ENCODE assay signal across 4 worm cellular contexts in the genomic region with DNA sequence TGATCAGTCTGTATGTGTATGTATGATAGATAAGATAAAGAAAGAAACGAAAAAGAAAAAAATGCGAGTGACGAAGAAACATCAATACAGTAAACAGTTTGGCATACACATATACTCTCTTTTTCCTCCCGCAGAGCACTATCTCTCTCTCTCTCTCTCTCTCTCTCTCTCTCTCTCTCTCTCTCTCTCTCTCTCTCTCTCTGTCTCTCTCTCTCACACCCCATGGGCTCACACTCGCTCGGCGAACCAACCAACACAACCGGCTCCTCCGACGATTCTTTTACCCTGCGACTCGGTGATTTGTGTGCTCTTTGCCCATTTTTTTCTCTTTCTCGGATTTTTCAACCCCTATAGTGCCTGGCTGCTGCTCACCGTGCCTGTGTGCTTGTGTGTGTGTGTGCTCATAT.
TF ChIP-seq lines count a peak whose summit lies in the region.

No protein-coding gene starts in this region.

TF ChIP-seq in whole organism, L2 larva, 48 proteins besides CTCF, POLR2A, EP300 and RAD21:
- no peak for TF ChIP-seq nhr-25 (tag; optimal IDR thresholded peaks at IDR 0.05; lab: Kevin White, UChicago)
- no peak for TF ChIP-seq unc-39 (tag; optimal IDR thresholded peaks at IDR 0.05; lab: Kevin White, UChicago)
- TF ChIP-seq ztf-4 (tag; optimal IDR thresholded peaks at IDR 0.05; lab: Kevin White, UChicago), result no peak
- TF ChIP-seq crh-2 (tag; optimal IDR thresholded peaks at IDR 0.05; lab: Kevin White, UChicago), result peak; percentile 3
- peak; percentile 54 for TF ChIP-seq fos-1 (tag; optimal IDR thresholded peaks at IDR 0.05; lab: Kevin White, UChicago)
- no peak for TF ChIP-seq lin-39 (tag; optimal IDR thresholded peaks at IDR 0.05; lab: Kevin White, UChicago)
- TF ChIP-seq egl-27 (tag; optimal IDR thresholded peaks at IDR 0.05; lab: Kevin White, UChicago), result no peak
- no peak for TF ChIP-seq ceh-16 (tag; optimal IDR thresholded peaks at IDR 0.05; lab: Kevin White, UChicago)
- TF ChIP-seq peb-1 (tag; optimal IDR thresholded peaks at IDR 0.05; lab: Kevin White, UChicago), result no peak
- TF ChIP-seq sma-3 (GFP tag; optimal IDR thresholded peaks at IDR 0.05; lab: Kevin White, UChicago), result peak; percentile 4
- TF ChIP-seq nhr-129 (tag; optimal IDR thresholded peaks at IDR 0.05; lab: Kevin White, UChicago), result peak; percentile 56
- TF ChIP-seq ztf-11 (tag; optimal IDR thresholded peaks at IDR 0.05; lab: Kevin White, UChicago), result no peak
- TF ChIP-seq F13H6.1 (tag; optimal IDR thresholded peaks at IDR 0.05; lab: Kevin White, UChicago), result peak; percentile 85
- no peak for TF ChIP-seq elt-1 (tag; optimal IDR thresholded peaks at IDR 0.05; lab: Kevin White, UChicago)
- TF ChIP-seq sma-9 (GFP tag; optimal IDR thresholded peaks at IDR 0.05; lab: Kevin White, UChicago), result peak; percentile 39
- no peak for TF ChIP-seq sma-9 (tag; optimal IDR thresholded peaks at IDR 0.05; lab: Kevin White, UChicago)
- no peak for TF ChIP-seq mdl-1 (tag; optimal IDR thresholded peaks at IDR 0.05; lab: Kevin White, UChicago)
- TF ChIP-seq lsy-2 (tag; optimal IDR thresholded peaks at IDR 0.05; lab: Kevin White, UChicago), result peak in 1 of 2 experiments; percentile 48
- no peak for TF ChIP-seq lin-11 (tag; optimal IDR thresholded peaks at IDR 0.05; lab: Kevin White, UChicago)

TF ChIP-seq in whole organism, L4 larva, 104 proteins besides CTCF, POLR2A, EP300 and RAD21 (continues in another document):
- TF ChIP-seq mxl-2 (GFP tag; conservative IDR thresholded peaks at IDR 0.05; lab: Robert Waterston, UW), result no peak
- no peak for TF ChIP-seq zip-2 (tag; optimal IDR thresholded peaks at IDR 0.05; lab: Kevin White, UChicago)
- TF ChIP-seq lin-29 (GFP tag; IDR thresholded peaks at IDR 0.05; lab: Robert Waterston, UW), result no peak
- TF ChIP-seq madf-9 (GFP tag; conservative IDR thresholded peaks at IDR 0.05; lab: Robert Waterston, UW), result no peak
- TF ChIP-seq dve-1 (tag; optimal IDR thresholded peaks at IDR 0.05; lab: Kevin White, UChicago; ENCODE audit: insufficient read depth), result peak; percentile 76
- TF ChIP-seq lin-39 (tag; optimal IDR thresholded peaks at IDR 0.05; lab: Kevin White, UChicago), result no peak
- TF ChIP-seq aha-1 (tag; lab: Kevin White, UChicago), result peak; percentile 96
- 0 out of 2 replicates have a peak, but pooled peaks have one; percentile 12 for TF ChIP-seq arid-1 (GFP tag; conservative IDR thresholded peaks at IDR 0.05; lab: Robert Waterston, UW)
- TF ChIP-seq nhr-25 (tag; optimal IDR thresholded peaks at IDR 0.05; lab: Kevin White, UChicago; ENCODE audit: borderline replicate concordance, insufficient read depth), result no peak
- peak; percentile 55 for TF ChIP-seq nhr-77 (tag; optimal IDR thresholded peaks at IDR 0.05; lab: Kevin White, UChicago)
- TF ChIP-seq zfp-3 (GFP tag; conservative IDR thresholded peaks at IDR 0.05; lab: Robert Waterston, UW), result no peak
- TF ChIP-seq ceh-28 (tag; optimal IDR thresholded peaks at IDR 0.05; lab: Kevin White, UChicago), result no peak
- TF ChIP-seq gei-8 (GFP tag; optimal IDR thresholded peaks at IDR 0.05; lab: Kevin White, UChicago), result no peak
- TF ChIP-seq daf-12 (tag; optimal IDR thresholded peaks at IDR 0.05; lab: Kevin White, UChicago), result no peak
- no peak for TF ChIP-seq ceh-20 (GFP tag; IDR thresholded peaks at IDR 0.05; lab: Robert Waterston, UW)
- TF ChIP-seq lir-3 (tag; optimal IDR thresholded peaks at IDR 0.05; lab: Kevin White, UChicago), result no peak
- TF ChIP-seq ZK546.5 (tag; optimal IDR thresholded peaks at IDR 0.05; lab: Kevin White, UChicago), result no peak
- no peak for TF ChIP-seq rbr-2 (tag; optimal IDR thresholded peaks at IDR 0.05; lab: Kevin White, UChicago)
- TF ChIP-seq dmd-8 (GFP tag; IDR thresholded peaks at IDR 0.05; lab: Robert Waterston, UW), result no peak
- TF ChIP-seq R02D3.7 (tag; optimal IDR thresholded peaks at IDR 0.05; lab: Kevin White, UChicago), result no peak
- TF ChIP-seq pqm-1 (tag; optimal IDR thresholded peaks at IDR 0.05; lab: Kevin White, UChicago), result peak; percentile 49
- TF ChIP-seq php-3 (GFP tag; IDR thresholded peaks at IDR 0.05; lab: Robert Waterston, UW), result no peak
- peak in 1 of 2 experiments; percentile 42 for TF ChIP-seq mdl-1 (tag; optimal IDR thresholded peaks at IDR 0.05; lab: Kevin White, UChicago)
- TF ChIP-seq nhr-42 (GFP tag; IDR thresholded peaks at IDR 0.05; lab: Robert Waterston, UW), result peak; percentile 39; the same call in 1 of the 2 replicates

TF ChIP-seq in whole organism, late embryonic, 69 proteins besides CTCF, POLR2A, EP300 and RAD21 (continues in another document):
- TF ChIP-seq dve-1 (tag; optimal IDR thresholded peaks at IDR 0.05; lab: Kevin White, UChicago) (peak; percentile 7), ets-4 (tag; optimal IDR thresholded peaks at IDR 0.05; lab: Kevin White, UChicago) (no peak), pag-3 (tag; optimal IDR thresholded peaks at IDR 0.05; lab: Kevin White, UChicago; ENCODE audit: borderline replicate concordance) (no peak), pha-2 (tag; optimal IDR thresholded peaks at IDR 0.05; lab: Kevin White, UChicago) (no peak), nfya-1 (tag; optimal IDR thresholded peaks at IDR 0.05; lab: Kevin White, UChicago) (peak; percentile 65), ceh-34 (tag; optimal IDR thresholded peaks at IDR 0.05; lab: Kevin White, UChicago) (peak; percentile 13), ceh-14 (tag; optimal IDR thresholded peaks at IDR 0.05; lab: Kevin White, UChicago) (no peak), syd-9 (tag; optimal IDR thresholded peaks at IDR 0.05; lab: Kevin White, UChicago) (no peak), mec-3 (tag; optimal IDR thresholded peaks at IDR 0.05; lab: Kevin White, UChicago; ENCODE audit: borderline replicate concordance) (no peak), madf-2 (tag; optimal IDR thresholded peaks at IDR 0.05; lab: Kevin White, UChicago) (no peak), lin-11 (tag; optimal IDR thresholded peaks at IDR 0.05; lab: Kevin White, UChicago) (no peak), fkh-6 (tag; optimal IDR thresholded peaks at IDR 0.05; lab: Kevin White, UChicago) (no peak), ztf-16 (tag; optimal IDR thresholded peaks at IDR 0.05; lab: Kevin White, UChicago) (no peak), ref-2 (tag; optimal IDR thresholded peaks at IDR 0.05; lab: Kevin White, UChicago) (peak; percentile 22), pros-1 (tag; optimal IDR thresholded peaks at IDR 0.05; lab: Kevin White, UChicago) (peak; percentile 1), unc-3 (GFP tag; conservative IDR thresholded peaks at IDR 0.05; lab: Robert Waterston, UW) (no peak), unc-3 (tag; optimal IDR thresholded peaks at IDR 0.05; lab: Kevin White, UChicago) (no peak), ceh-31 (tag; optimal IDR thresholded peaks at IDR 0.05; lab: Kevin White, UChicago) (no peak), ceh-9 (tag; optimal IDR thresholded peaks at IDR 0.05; lab: Kevin White, UChicago) (no peak), ceh-24 (tag; optimal IDR thresholded peaks at IDR 0.05; lab: Kevin White, UChicago) (no peak), ahr-1 (tag; optimal IDR thresholded peaks at IDR 0.05; lab: Kevin White, UChicago) (no peak), ceh-30 (tag; optimal IDR thresholded peaks at IDR 0.05; lab: Kevin White, UChicago) (no peak), odd-2 (tag; optimal IDR thresholded peaks at IDR 0.05; lab: Kevin White, UChicago) (no peak), ceh-19 (GFP tag; optimal IDR thresholded peaks at IDR 0.05; lab: Kevin White, UChicago) (no peak), elt-2 (tag; optimal IDR thresholded peaks at IDR 0.05; lab: Kevin White, UChicago) (peak; percentile 32), T23F11.4 (GFP tag; optimal IDR thresholded peaks at IDR 0.05; lab: Kevin White, UChicago) (no peak)

TF ChIP-seq in whole organism, mixed stage, embryonic, 35 proteins besides CTCF, POLR2A, EP300 and RAD21:
- TF ChIP-seq nhr-28 (tag; optimal IDR thresholded peaks at IDR 0.05; lab: Kevin White, UChicago) (no peak), tbx-8 (GFP tag; optimal IDR thresholded peaks at IDR 0.05; lab: Kevin White, UChicago) (no peak), ces-1 (GFP tag; optimal IDR thresholded peaks at IDR 0.05; lab: Kevin White, UChicago) (no peak), ceh-39 (tag; optimal IDR thresholded peaks at IDR 0.05; lab: Kevin White, UChicago) (no peak), lin-32 (GFP tag; optimal IDR thresholded peaks at IDR 0.05; lab: Kevin White, UChicago) (no peak), lsy-2 (tag; optimal IDR thresholded peaks at IDR 0.05; lab: Kevin White, UChicago) (peak; percentile 11), sem-2 (GFP tag; optimal IDR thresholded peaks at IDR 0.05; lab: Kevin White, UChicago) (no peak), elt-3 (tag; optimal IDR thresholded peaks at IDR 0.05; lab: Kevin White, UChicago) (no peak), ceh-43 (GFP tag; optimal IDR thresholded peaks at IDR 0.05; lab: Kevin White, UChicago) (no peak), cnd-1 (tag; optimal IDR thresholded peaks at IDR 0.05; lab: Kevin White, UChicago) (no peak), ceh-83 (GFP tag; optimal IDR thresholded peaks at IDR 0.05; lab: Kevin White, UChicago) (no peak), mab-5 (tag; optimal IDR thresholded peaks at IDR 0.05; lab: Kevin White, UChicago) (no peak), unc-62 (GFP tag; optimal IDR thresholded peaks at IDR 0.05; lab: Kevin White, UChicago) (no peak), drap-1 (GFP tag; optimal IDR thresholded peaks at IDR 0.05; lab: Kevin White, UChicago) (peak; percentile 20), pha-4 (tag; optimal IDR thresholded peaks at IDR 0.05; lab: Kevin White, UChicago) (peak; percentile 56), nhr-237 (tag; optimal IDR thresholded peaks at IDR 0.05; lab: Kevin White, UChicago) (peak; percentile 60), lin-13 (tag; optimal IDR thresholded peaks at IDR 0.05; lab: Kevin White, UChicago) (no peak), nhr-12 (tag; optimal IDR thresholded peaks at IDR 0.05; lab: Kevin White, UChicago) (no peak), mep-1 (tag; optimal IDR thresholded peaks at IDR 0.05; lab: Kevin White, UChicago) (no peak), M03D4.4 (tag; optimal IDR thresholded peaks at IDR 0.05; lab: Kevin White, UChicago) (peak; percentile 3), nhr-76 (tag; optimal IDR thresholded peaks at IDR 0.05; lab: Kevin White, UChicago) (no peak), mls-2 (tag; optimal IDR thresholded peaks at IDR 0.05; lab: Kevin White, UChicago) (no peak), blmp-1 (tag; optimal IDR thresholded peaks at IDR 0.05; lab: Kevin White, UChicago) (no peak), bed-3 (GFP tag; optimal IDR thresholded peaks at IDR 0.05; lab: Kevin White, UChicago) (no peak), snpc-4 (tag; optimal IDR thresholded peaks at IDR 0.05; lab: Kevin White, UChicago) (no peak), sptf-1 (tag; optimal IDR thresholded peaks at IDR 0.05; lab: Kevin White, UChicago) (no peak), unc-120 (tag; optimal IDR thresholded peaks at IDR 0.05; lab: Kevin White, UChicago; ENCODE audit: poor library complexity, severe bottlenecking) (peak; percentile 48), ham-2 (GFP tag; optimal IDR thresholded peaks at IDR 0.05; lab: Kevin White, UChicago) (no peak)
